Fruit fly (Drosophila melanogaster) S2 (cell line): Measurements from ENCODE around the gene CG43295.

Experiments
- CG8478 ChIP-seq: fragments of >200 bp; optimal IDR thresholded peaks from 2 replicates; lab custom pipeline; 2018
- CTCF ChIP-seq, 2 experiments: fragments of >200 bp; optimal IDR thresholded peaks; 2 replicates each; lab custom pipeline; 2018

CG43295 gene

dm6 chr3L:16121791-16122190, 16.1 kb downstream of the CG43295 start, which contains the start of gene Strump:
TSS of gene Strump (plus strand) at chr3L:16122002.
- no peak for TF ChIP-seq CTCF (optimal IDR thresholded peaks at IDR 0.05; lab: Kevin White, UChicago)
- TF ChIP-seq CG8478, result no peak

- TF ChIP-seq CTCF (optimal IDR thresholded peaks at IDR 0.05; lab: Kevin White, UChicago) (no peak), CG8478 (no peak)
Measured at dm6 chr3L:16128481-16128972, 22.9 kb downstream of the CG43295 start, which contains the start of gene Pgm1. TSS of gene Pgm1 (minus strand) at chr3L:16128531.

DNA sequence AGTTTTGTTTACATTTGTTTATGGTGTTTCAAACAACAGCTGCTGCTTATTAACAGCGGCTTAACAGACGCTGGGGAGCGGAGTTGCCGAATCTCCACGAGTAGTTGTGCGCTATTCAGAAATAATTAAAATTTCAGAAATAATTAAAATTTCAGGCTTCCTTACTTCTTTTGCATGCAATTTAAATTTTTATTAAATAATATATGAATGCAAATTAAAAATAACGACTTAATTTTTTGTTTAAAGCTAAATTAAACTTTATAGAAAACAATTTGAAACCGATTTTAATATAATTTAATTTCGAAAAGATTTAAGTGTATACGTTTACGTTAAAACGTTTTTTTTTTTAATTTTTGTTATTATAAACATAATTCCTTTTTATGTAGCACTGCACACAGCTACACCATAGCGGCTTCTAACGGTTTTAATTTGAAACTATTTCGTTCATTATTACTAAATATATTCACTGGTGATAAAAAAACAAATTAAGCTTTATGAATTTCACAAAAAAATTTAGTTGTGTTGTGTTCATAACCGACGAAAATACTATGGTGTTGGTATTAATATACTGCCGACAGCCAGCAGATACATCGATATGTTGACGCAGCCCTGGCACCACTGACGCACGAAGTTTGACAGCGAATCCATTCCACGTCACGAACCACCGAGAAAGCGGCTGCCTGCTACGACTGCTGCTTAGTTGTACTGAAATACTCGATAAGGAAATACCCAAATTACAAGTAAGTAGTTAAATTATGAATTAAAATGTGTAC, 23.5 kb downstream of the CG43295 start, which contains the start of gene SsRbeta:
Gene SsRbeta, plus strand, starts transcription at position 645 of the 773 bp plus-strand sequence.
- TF ChIP-seq CG8478 (no peak), CTCF (optimal IDR thresholded peaks at IDR 0.05; lab: Kevin White, UChicago) (peak in 1 of 2 experiments; percentile 35)

DNA sequence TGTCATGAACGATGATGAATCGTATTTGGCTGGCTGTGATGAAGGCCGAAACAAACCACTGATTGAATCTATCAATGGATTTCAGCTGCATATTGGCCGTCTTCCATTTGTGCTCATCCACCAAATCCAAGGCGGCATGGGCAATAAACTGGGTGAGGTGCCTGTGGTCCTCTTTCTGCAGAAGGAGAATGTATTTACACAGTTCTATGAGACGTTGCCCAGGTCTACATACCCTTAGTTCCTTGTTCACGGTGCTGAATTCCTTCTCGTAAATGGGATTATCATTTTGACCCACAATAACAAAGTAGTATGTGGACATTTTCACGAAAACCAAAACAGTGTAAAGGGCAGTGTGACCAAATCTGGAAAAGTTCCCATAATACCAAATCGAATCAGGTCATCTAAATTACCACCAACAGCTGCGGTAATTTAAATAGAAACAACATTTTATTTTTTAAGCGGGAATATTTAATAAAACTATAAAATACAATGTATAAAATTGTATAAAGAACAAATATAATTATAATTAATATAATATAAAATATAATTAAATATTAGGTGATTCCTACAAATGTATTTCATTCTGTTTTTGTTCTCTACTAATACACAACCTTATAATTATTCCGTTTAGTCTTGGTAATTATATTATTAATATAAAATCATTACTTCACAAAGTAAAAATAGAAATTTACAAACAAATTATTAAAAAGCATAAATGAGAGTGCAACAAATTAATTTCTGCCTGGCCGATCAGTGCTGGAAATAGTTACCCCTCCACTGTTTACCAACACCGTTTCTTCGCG, 25.8 kb downstream of the CG43295 start, which contains the start of the genes Trs20 and elg1:
Gene Trs20, minus strand, starts transcription at position 369 of the 803 bp plus-strand sequence.
Gene elg1, plus strand, starts transcription at position 765 of the 803 bp plus-strand sequence.
- TF ChIP-seq CG8478 (no peak), CTCF (optimal IDR thresholded peaks at IDR 0.05; lab: Kevin White, UChicago) (no peak)

DNA sequence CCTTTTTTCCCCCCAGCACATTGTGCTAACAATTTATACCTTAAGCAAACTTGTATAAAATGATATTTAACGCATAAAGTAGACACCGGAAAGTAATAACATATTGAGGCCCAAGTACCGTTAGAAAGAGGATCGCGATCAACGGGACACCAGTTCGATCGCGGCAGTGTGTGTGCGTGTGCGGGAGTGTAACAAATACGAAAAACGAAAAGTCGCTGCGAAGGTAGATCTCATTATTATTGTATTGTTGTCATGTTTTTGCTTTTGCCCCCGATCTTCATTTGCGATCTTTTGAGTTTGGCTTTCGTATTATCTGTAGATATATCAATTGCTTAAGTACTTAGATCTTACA, 26.4 kb downstream of the CG43295 start:
- TF ChIP-seq CTCF (optimal IDR thresholded peaks at IDR 0.05; lab: Kevin White, UChicago), result no peak
- no peak for TF ChIP-seq CG8478

DNA sequence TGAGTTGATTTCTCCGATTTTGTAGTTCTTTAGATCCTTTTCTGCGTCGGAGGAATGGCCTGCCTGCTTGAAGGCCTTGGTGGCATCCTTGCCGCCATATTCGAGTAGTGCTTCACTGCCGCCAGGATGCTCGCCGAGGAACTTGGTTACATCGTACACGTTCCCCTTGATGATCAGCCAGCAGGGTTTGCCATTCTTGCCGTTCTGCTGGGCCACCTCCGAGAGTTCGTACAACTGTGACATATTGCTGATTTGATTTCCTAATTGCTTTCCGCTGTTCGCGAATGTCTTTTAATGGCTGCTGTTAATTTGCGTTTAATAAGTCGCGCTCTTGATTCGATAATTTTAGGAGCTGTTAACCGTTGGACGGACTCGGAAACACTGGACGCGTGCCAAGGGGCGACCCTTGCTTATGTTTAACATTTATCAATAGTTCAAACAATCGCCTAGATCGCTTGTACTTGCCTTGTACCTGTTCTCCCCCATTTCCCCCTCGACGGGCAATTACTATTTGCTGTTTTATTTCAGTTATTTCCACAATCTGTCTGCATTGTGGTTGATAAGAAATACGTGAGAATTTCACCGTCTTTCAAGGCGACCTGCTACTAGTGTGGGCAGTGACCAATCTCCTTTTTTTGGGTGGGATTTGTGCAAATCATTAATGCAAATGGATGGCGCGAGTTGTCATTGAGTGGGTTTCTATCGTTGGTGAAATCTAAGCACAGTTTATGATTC, 31.3 kb downstream of the CG43295 start:
- TF ChIP-seq CTCF (optimal IDR thresholded peaks at IDR 0.05; lab: Kevin White, UChicago), result no peak
- no peak for TF ChIP-seq CG8478

- no peak for TF ChIP-seq CTCF (optimal IDR thresholded peaks at IDR 0.05; lab: Kevin White, UChicago)
- TF ChIP-seq CG8478, result no peak
Measured at dm6 chr3L:16137779-16138178, 32.1 kb downstream of the CG43295 start, which contains the start of gene CG5157. TSS of gene CG5157 (minus strand) at chr3L:16137879.

dm6 chr3L:16139131-16139530, 33.5 kb downstream of the CG43295 start:
- TF ChIP-seq CG8478 (no peak), CTCF (optimal IDR thresholded peaks at IDR 0.05; lab: Kevin White, UChicago) (no peak)

dm6 chr3L:16141556-16141955, 35.9 kb downstream of the CG43295 start:
- TF ChIP-seq CG8478, result no peak
- TF ChIP-seq CTCF (optimal IDR thresholded peaks at IDR 0.05; lab: Kevin White, UChicago), result no peak

DNA sequence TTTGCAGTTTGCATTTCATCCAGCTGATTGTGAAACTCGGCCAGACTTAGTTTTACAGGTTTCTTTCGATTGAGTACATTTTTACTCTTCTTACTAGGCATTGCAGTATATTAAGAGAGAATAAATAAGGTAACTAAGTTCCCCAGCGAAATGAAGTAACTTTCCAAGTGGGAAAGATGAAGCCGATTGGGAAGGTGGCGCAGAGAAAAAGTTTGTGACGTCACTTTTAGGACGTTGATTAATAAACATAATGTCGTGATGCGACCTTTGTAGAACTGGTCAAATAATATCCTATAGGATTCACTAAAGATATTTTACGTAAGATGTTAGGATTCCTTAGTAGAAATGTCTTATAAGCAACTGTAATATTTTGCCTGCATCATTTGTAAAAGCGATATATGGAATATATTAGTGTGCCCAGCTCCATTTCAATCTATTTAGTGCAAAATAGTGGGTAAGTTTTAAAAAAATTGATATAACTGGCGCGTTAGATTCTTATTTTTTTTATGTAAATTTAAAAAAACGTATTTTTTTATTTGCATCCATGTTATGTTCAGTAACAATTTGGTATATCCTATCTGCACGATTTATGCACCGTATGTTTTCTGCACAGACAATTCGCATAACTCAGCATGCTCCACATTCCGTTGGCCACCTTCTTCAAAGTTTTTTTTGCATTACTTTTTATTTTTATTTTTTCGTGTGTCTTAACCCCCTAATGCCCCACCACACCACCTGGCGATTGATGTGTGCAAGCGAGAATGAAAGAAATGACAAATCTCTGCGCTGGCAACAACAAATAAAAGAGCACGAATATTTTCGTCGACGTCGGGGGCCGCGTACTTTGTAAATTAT, 38.3 kb downstream of the CG43295 start, which contains the start of gene CG32152:
Gene CG32152, minus strand, starts transcription at position 352 of the 855 bp plus-strand sequence.
- no peak for TF ChIP-seq CTCF (optimal IDR thresholded peaks at IDR 0.05; lab: Kevin White, UChicago)
- no peak for TF ChIP-seq CG8478

dm6 chr3L:16145282-16145681, 39.6 kb downstream of the CG43295 start:
- TF ChIP-seq CTCF (optimal IDR thresholded peaks at IDR 0.05; lab: Kevin White, UChicago) (no peak), CG8478 (no peak)

- TF ChIP-seq CTCF (optimal IDR thresholded peaks at IDR 0.05; lab: Kevin White, UChicago) (no peak), CG8478 (no peak)
Measured at dm6 chr3L:16145931-16146538, 40.4 kb downstream of the CG43295 start.

dm6 chr3L:16146539-16146934, 40.9 kb downstream of the CG43295 start:
- TF ChIP-seq CG8478, result no peak

DNA sequence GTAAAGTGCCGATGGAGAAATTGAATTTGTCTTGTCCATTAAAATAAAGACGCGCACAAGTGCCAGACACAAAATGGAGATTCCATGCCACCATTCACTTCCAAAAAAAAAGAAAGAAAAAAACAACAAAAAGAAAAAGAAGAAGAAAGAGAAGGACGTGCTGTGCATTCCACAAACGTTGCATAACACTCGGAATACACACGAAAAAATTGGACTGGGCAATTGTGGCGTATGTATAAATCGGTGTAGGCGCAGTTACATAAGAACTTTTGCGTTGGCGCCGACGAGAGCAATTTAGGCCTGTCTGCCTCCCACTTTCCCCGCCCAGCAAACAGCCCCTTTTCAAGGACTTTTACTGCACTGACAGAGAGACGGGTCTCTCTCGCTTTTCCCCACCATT, 41.7 kb downstream of the CG43295 start:
- TF ChIP-seq CG8478 (no peak), CTCF (optimal IDR thresholded peaks at IDR 0.05; lab: Kevin White, UChicago) (no peak)
